Fruit fly (Drosophila melanogaster): ENCODE results near the gene SelR.

Gene SelR

dm6 chr3R:10884031-10884677 is 15.7 kb upstream of the SelR start:
- TF ChIP-seq CG13287 (GFP tag; IDR thresholded peaks at IDR 0.05; ENCODE audit: partially characterized antibody): no peak
- no peak for TF ChIP-seq CG7745 (tag; optimal IDR thresholded peaks at IDR 0.05)
- TF ChIP-seq Elba2 (GFP tag; optimal IDR thresholded peaks at IDR 0.05): no peak
- TF ChIP-seq Chrac-16 (GFP tag; optimal IDR thresholded peaks at IDR 0.05): no peak
- TF ChIP-seq Abd-B (GFP tag; optimal IDR thresholded peaks at IDR 0.05): peak; percentile 79
- peak; percentile 89 for TF ChIP-seq Awh (GFP tag; IDR thresholded peaks at IDR 0.05)
- TF ChIP-seq CG10959 (GFP tag; IDR thresholded peaks at IDR 0.05): no peak
- no peak for TF ChIP-seq MESR4 (GFP tag; optimal IDR thresholded peaks at IDR 0.05)
- peak; percentile 74 for TF ChIP-seq CG32767 (GFP tag; IDR thresholded peaks at IDR 0.05)
- 0 out of 2 replicates have a peak, but pooled peaks have one; percentile 50 for TF ChIP-seq CG5953 (GFP tag; IDR thresholded peaks at IDR 0.05)
- peak; percentile 88 for TF ChIP-seq CG11456 (GFP tag; IDR thresholded peaks at IDR 0.05)
- no peak for TF ChIP-seq CG2199 (GFP tag; IDR thresholded peaks at IDR 0.05)
- TF ChIP-seq bsh (GFP tag; optimal IDR thresholded peaks at IDR 0.05): peak in 1 of 2 experiments; percentile 29
- TF ChIP-seq Fer3 (tag; optimal IDR thresholded peaks at IDR 0.05): peak; percentile 80
- peak; percentile 68; the same call in 1 of the 2 replicates for TF ChIP-seq Xrp1 (GFP tag; IDR thresholded peaks at IDR 0.05)
- TF ChIP-seq chm (GFP tag; IDR thresholded peaks at IDR 0.05): peak; percentile 53; the same call in 1 of the 2 replicates
- TF ChIP-seq Jarid2 (GFP tag; optimal IDR thresholded peaks at IDR 0.05): peak; percentile 22
- TF ChIP-seq Sin3A (optimal IDR thresholded peaks at IDR 0.05): no peak
- TF ChIP-seq vnd (GFP tag; IDR thresholded peaks at IDR 0.05; ENCODE audit: partially characterized antibody): no peak
- peak; percentile 79 for TF ChIP-seq ranshi (GFP tag; IDR thresholded peaks at IDR 0.05)
- TF ChIP-seq CG12299 (tag; optimal IDR thresholded peaks at IDR 0.05): peak; percentile 33
- no peak for TF ChIP-seq Myb (GFP tag; optimal IDR thresholded peaks at IDR 0.05)
- peak; percentile 82 for TF ChIP-seq al (GFP tag; IDR thresholded peaks at IDR 0.05)
- TF ChIP-seq CG4360 (GFP tag; IDR thresholded peaks at IDR 0.05): no peak
- TF ChIP-seq slbo (GFP tag; IDR thresholded peaks at IDR 0.05): peak; percentile 81
- peak; percentile 69 for TF ChIP-seq CG4424 (GFP tag; optimal IDR thresholded peaks at IDR 0.05)
- TF ChIP-seq Fer2 (tag; optimal IDR thresholded peaks at IDR 0.05): peak; percentile 46
- TF ChIP-seq sqz (GFP tag; optimal IDR thresholded peaks at IDR 0.05): peak; percentile 22
- no peak for TF ChIP-seq CG11398 (GFP tag; optimal IDR thresholded peaks at IDR 0.05)
- TF ChIP-seq CG8281 (tag; optimal IDR thresholded peaks at IDR 0.05): peak; percentile 54
- no peak for TF ChIP-seq CG3065 (GFP tag; optimal IDR thresholded peaks at IDR 0.05)
- peak; percentile 72 for TF ChIP-seq CG4730 (GFP tag; IDR thresholded peaks at IDR 0.05)
- no peak for TF ChIP-seq trh (GFP tag; optimal IDR thresholded peaks at IDR 0.05)
- peak; percentile 78 for TF ChIP-seq B-H1 (GFP tag; IDR thresholded peaks at IDR 0.05)
- TF ChIP-seq MBD-R2 (GFP tag; IDR thresholded peaks at IDR 0.05): peak; percentile 41; the same call in 1 of the 2 replicates
- no peak for TF ChIP-seq NK7.1 (GFP tag; optimal IDR thresholded peaks at IDR 0.05)
- TF ChIP-seq CG12236 (GFP tag; optimal IDR thresholded peaks at IDR 0.05): no peak
- peak; percentile 35 for TF ChIP-seq CG2875 (GFP tag; optimal IDR thresholded peaks at IDR 0.05)
- TF ChIP-seq en (GFP tag; optimal IDR thresholded peaks at IDR 0.05): no peak
- TF ChIP-seq HHEX (GFP tag; optimal IDR thresholded peaks at IDR 0.05): peak; percentile 83
- no peak for TF ChIP-seq CG8359 (GFP tag; optimal IDR thresholded peaks at IDR 0.05; ENCODE audit: borderline replicate concordance)
- peak; percentile 31 to 48 for TF ChIP-seq Pdp1 (GFP tag; optimal IDR thresholded peaks at IDR 0.05)
- no peak for TF ChIP-seq pzg (GFP tag; optimal IDR thresholded peaks at IDR 0.05)
- TF ChIP-seq gro (GFP tag; optimal IDR thresholded peaks at IDR 0.05): peak; percentile 25
- peak; percentile 75 for TF ChIP-seq wdn (GFP tag; IDR thresholded peaks at IDR 0.05)
- TF ChIP-seq dati (GFP tag; IDR thresholded peaks at IDR 0.05): peak; percentile 62; the same call in 1 of the 2 replicates
- TF ChIP-seq Usf (GFP tag; optimal IDR thresholded peaks at IDR 0.05): no peak
- TF ChIP-seq CG7963 (GFP tag; IDR thresholded peaks at IDR 0.05; ENCODE audit: partially characterized antibody): no peak
- no peak for TF ChIP-seq oc (tag; optimal IDR thresholded peaks at IDR 0.05)
- TF ChIP-seq disco-r (GFP tag; optimal IDR thresholded peaks at IDR 0.05): no peak

All from whole organism, embryonic.